Worm (Caenorhabditis elegans): ENCODE data around the gene cwp-3.
A peak's percentile ranks its signal among the peaks of the same experiment; 100 is the strongest.

Gene cwp-3

DNA sequence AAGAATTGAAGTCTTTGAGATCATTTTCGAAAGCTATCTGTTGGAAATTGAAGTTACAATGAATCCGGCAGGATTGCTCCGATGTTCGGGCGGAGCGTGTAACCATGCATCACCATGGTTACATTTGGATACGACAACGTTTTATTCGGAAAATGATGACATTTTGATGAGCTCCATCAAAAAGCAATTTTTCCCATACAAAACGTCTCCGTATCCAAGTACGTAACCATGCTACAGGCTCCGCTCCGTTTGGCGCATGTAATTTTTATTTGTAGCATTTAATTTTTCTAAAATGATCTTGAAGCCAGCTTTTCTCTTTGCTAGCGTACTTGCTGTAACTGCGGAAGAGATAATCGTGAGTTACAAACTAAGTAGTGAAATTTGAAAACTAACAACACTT lies at the start of gene cwp-3, which contains the start of gene cwp-2:
TSS of gene cwp-3 (plus strand) at position 293 of the 400 bp plus-strand sequence.
TSS of gene cwp-2 (minus strand) at position 101 of the 400 bp plus-strand sequence.
- TF ChIP-seq hlh-17 (GFP tag; optimal IDR thresholded peaks at IDR 0.05; ENCODE audit: borderline replicate concordance) (no peak), nhr-28 (tag; optimal IDR thresholded peaks at IDR 0.05) (no peak), C34B4.2 (tag; optimal IDR thresholded peaks at IDR 0.05) (no peak), fkh-10 (GFP tag; optimal IDR thresholded peaks at IDR 0.05) (no peak), efl-3 (GFP tag; optimal IDR thresholded peaks at IDR 0.05) (no peak), egl-27 (tag; optimal IDR thresholded peaks at IDR 0.05) (no peak), F16B12.6 (tag; optimal IDR thresholded peaks at IDR 0.05) (no peak), nhr-237 (tag; optimal IDR thresholded peaks at IDR 0.05) (no peak), ets-5 (GFP tag; IDR thresholded peaks at IDR 0.05) (no peak), nhr-11 (tag; optimal IDR thresholded peaks at IDR 0.05) (no peak), unc-130 (tag; optimal IDR thresholded peaks at IDR 0.05) (no peak)

DNA sequence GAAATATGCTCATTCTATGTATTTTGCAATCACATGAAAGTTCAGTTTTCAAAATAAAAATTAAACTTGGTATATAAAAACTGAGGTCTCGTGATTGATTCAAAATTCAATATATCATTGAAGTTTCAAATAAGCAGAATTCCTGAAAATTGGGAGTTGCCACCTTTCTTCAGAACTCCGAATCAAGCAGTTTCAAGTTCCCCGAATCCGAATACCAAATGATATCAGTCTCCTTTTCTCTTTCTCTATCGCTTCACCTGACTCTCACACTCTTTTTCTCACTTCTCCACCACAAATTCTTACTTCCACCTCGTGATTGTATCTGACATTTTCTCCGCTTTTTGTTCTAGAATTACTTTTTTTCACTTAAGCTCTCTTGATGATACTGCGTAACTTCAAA lies 48.3 kb upstream of the cwp-3 start, which contains the start of gene R02F11.2:
TSS of gene R02F11.2 (plus strand) at position 292 of the 400 bp plus-strand sequence.
- TF ChIP-seq nhr-47 (tag; optimal IDR thresholded peaks at IDR 0.05) = peak; percentile 74
- TF ChIP-seq dsc-1 (tag; optimal IDR thresholded peaks at IDR 0.05) = no peak
- TF ChIP-seq mef-2 (tag; optimal IDR thresholded peaks at IDR 0.05) = no peak
- no peak for TF ChIP-seq efl-1 (optimal IDR thresholded peaks at IDR 0.05)
- no peak for TF ChIP-seq efl-1 (GFP tag; optimal IDR thresholded peaks at IDR 0.05 in 1 of 2)
- TF ChIP-seq ces-1 (GFP tag; optimal IDR thresholded peaks at IDR 0.05) = no peak
- peak; percentile 49 for TF ChIP-seq ztf-4 (tag; optimal IDR thresholded peaks at IDR 0.05)
- TF ChIP-seq pax-3 (tag; optimal IDR thresholded peaks at IDR 0.05) = peak; percentile 51
- TF ChIP-seq sox-4 (tag; optimal IDR thresholded peaks at IDR 0.05) = peak; percentile 52
- peak; percentile 28 for TF ChIP-seq swsn-7 (tag; optimal IDR thresholded peaks at IDR 0.05)
- peak; percentile 7 for TF ChIP-seq nhr-11 (tag; optimal IDR thresholded peaks at IDR 0.05)
- TF ChIP-seq nhr-20 (tag; optimal IDR thresholded peaks at IDR 0.05) = peak; percentile 17
- no peak for TF ChIP-seq tbx-2 (tag; optimal IDR thresholded peaks at IDR 0.05)
- TF ChIP-seq fkh-8 (tag; optimal IDR thresholded peaks at IDR 0.05) = peak; percentile 96
- TF ChIP-seq hlh-4 (tag; optimal IDR thresholded peaks at IDR 0.05) = peak; percentile 92
- TF ChIP-seq nhr-71 (tag; optimal IDR thresholded peaks at IDR 0.05) = peak; percentile 85

DNA sequence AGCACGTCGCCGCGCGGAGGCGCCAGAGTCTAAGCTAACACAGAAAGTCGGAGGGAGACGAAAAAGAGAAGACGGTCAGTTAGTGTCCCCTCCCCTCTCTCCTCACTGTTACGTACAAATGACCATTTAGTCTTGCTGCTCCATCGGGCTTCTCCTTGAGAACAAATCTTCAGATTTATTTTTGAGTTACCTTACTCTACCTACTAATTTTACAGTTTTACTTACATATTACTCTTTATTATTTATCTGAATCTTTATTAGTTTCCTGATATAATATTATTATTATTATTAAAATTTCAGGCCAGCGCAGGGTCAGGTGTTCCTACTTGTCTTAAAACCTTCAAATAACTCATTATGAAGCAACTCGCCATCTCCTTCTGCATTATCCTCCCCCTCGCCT lies 41.8 kb upstream of the cwp-3 start, which contains the start of gene R02F11.1:
TSS of gene R02F11.1 (plus strand) at position 301 of the 400 bp plus-strand sequence.
- no peak for TF ChIP-seq ztf-4 (tag; optimal IDR thresholded peaks at IDR 0.05)

DNA sequence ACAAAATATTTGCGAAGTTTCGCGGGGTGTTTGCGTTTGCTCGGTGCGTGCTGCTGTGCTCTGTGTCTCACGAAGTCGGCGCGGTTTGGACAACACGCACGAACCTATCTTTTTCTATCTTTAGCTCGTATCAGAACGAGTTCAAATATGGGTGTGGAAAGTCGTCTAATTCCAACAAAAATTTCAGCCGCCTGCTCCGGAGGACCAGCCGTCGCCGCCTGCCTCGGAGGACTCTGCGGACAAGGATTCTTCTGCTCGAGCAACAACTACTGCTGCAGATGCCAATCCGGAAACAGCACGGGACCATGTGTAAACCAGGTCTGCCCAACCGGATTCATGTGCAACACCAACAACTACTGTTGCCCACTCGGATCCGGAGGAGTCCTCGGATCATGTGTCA lies 40.7 kb upstream of the cwp-3 start:
- TF ChIP-seq nhr-85 (tag) = no peak
- TF ChIP-seq efl-1 (optimal IDR thresholded peaks at IDR 0.05) = no peak
- TF ChIP-seq efl-1 (GFP tag; optimal IDR thresholded peaks at IDR 0.05 in 1 of 2) = peak in 1 of 2 experiments; percentile 87

DNA sequence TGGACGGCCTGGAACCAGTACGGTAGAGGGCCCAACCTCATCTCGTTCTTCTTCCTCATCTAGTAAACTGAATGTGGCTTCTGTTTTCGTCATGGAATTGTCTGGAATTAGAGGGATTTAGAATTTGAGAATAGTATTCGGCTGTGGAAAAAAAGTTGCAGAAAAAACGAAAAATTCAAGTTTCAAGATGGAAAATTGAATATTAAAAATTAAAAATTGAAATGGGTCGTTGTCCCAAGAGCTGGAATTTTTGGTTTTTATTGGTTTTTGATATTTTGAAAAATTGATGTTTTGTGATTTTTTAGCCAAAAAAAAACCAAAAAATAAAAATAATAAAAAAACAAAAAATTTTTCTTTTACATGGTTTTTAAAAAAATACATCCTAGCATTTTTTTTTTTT lies 36.8 kb upstream of the cwp-3 start, which contains the start of gene R02F11.3:
TSS of gene R02F11.3 (minus strand) at position 101 of the 400 bp plus-strand sequence.
- no peak for TF ChIP-seq swsn-7 (tag; optimal IDR thresholded peaks at IDR 0.05)
- TF ChIP-seq efl-1 (optimal IDR thresholded peaks at IDR 0.05) = no peak
- peak in 1 of 2 experiments; percentile 23 for TF ChIP-seq efl-1 (GFP tag; optimal IDR thresholded peaks at IDR 0.05 in 1 of 2)

DNA sequence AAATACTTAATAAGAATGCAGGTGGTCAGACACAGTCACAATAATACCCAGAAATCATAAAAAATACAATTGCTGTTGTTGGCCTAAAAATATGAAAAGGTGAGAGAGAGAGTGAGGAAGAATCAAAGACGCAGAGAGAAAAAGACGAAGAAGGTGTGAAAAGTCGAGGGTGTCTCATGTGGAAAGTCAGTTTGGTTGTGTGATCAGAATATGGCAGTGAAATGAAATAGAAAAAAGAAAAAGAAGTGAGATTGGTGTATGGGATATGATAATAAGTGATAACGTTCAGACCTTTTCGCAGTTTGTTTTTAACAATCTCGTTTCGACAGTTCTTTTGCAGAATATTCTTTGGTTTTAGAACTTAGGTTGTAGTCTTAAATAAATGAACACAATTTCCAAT lies 35.8 kb upstream of the cwp-3 start:
- TF ChIP-seq dsc-1 (tag; optimal IDR thresholded peaks at IDR 0.05) (no peak), efl-3 (GFP tag; optimal IDR thresholded peaks at IDR 0.05) (no peak), fkh-4 (tag; optimal IDR thresholded peaks at IDR 0.05; ENCODE audit: borderline replicate concordance) (no peak), unc-98 (GFP tag; IDR thresholded peaks at IDR 0.05) (no peak), unc-86 (tag; optimal IDR thresholded peaks at IDR 0.05) (no peak), lir-3 (tag; optimal IDR thresholded peaks at IDR 0.05; ENCODE audit: poor library complexity) (no peak), jun-1 (tag; optimal IDR thresholded peaks at IDR 0.05) (no peak), ces-1 (GFP tag; optimal IDR thresholded peaks at IDR 0.05) (no peak), nhr-11 (tag; optimal IDR thresholded peaks at IDR 0.05) (no peak), pag-3 (tag; optimal IDR thresholded peaks at IDR 0.05; ENCODE audit: borderline replicate concordance, insufficient read depth) (no peak), egl-13 (tag; optimal IDR thresholded peaks at IDR 0.05) (no peak), nhr-20 (tag; optimal IDR thresholded peaks at IDR 0.05) (peak; percentile 23), C16A3.4 (tag; optimal IDR thresholded peaks at IDR 0.05) (no peak), ama-1 (optimal IDR thresholded peaks at IDR 0.05) (no peak), efl-1 (optimal IDR thresholded peaks at IDR 0.05) (no peak), efl-1 (GFP tag; optimal IDR thresholded peaks at IDR 0.05 in 1 of 2) (peak in 1 of 2 experiments; percentile 73), ceh-8 (GFP tag; optimal IDR thresholded peaks at IDR 0.05) (no peak), ets-5 (GFP tag; IDR thresholded peaks at IDR 0.05) (no peak), lin-35 (GFP tag; optimal IDR thresholded peaks at IDR 0.05) (peak in 1 of 2 experiments; percentile 6), nhr-47 (tag; optimal IDR thresholded peaks at IDR 0.05) (no peak), nhr-84 (tag; optimal IDR thresholded peaks at IDR 0.05) (no peak), fkh-10 (GFP tag; optimal IDR thresholded peaks at IDR 0.05) (no peak), irx-1 (tag; optimal IDR thresholded peaks at IDR 0.05) (no peak), skn-1 (tag; optimal IDR thresholded peaks at IDR 0.05) (no peak), hlh-17 (GFP tag; optimal IDR thresholded peaks at IDR 0.05; ENCODE audit: borderline replicate concordance) (no peak), hlh-4 (tag; optimal IDR thresholded peaks at IDR 0.05) (no peak)

All from whole organism, L1 larva.